Worm (Caenorhabditis elegans) whole organism, L4 larva: ENCODE data around the gene kin-20.
A peak's percentile ranks its signal among the peaks of the same experiment; 100 is the strongest.
"Not testable (repeated sequence)": the region's sequence is repeated elsewhere in the genome, so short reads cannot be mapped to it uniquely, and the experiment has no call there.

Source experiments
- D1046.2 ChIP-seq: fragments of 200-800 bp; sonication (Bioruptor generic); IDR thresholded peaks from 2 replicates; pipeline ENCODE4 v1.3.6; 2022; ENCODE audit warnings: missing genetic modification characterization, missing compliant biosample characterization
- F37D6.2 ChIP-seq: sonication (generic microtip); optimal IDR thresholded peaks from 2 replicates; lab custom pipeline; 2016; ENCODE audit warnings: mild to moderate bottlenecking, missing genetic modification characterization, missing compliant biosample characterization
- F49E8.2 ChIP-seq: sonication (generic microtip); optimal IDR thresholded peaks from 2 replicates; lab custom pipeline; 2016; ENCODE audit warnings: missing compliant biosample characterization, mild to moderate bottlenecking, missing genetic modification characterization, borderline replicate concordance
- ZK546.5 ChIP-seq, 2 experiments: sonication (generic microtip); optimal IDR thresholded peaks; 2 replicates each; lab custom pipeline; 2017; ENCODE audit warnings: missing biosample characterization in 2 of 2, missing genetic modification characterization in 2 of 2
- aha-1 ChIP-seq: fragments of 150-350 bp; peaks from one replicate; lab custom pipeline; 2014; ENCODE audit warnings: missing biosample characterization, missing genetic modification characterization
- aly-2 ChIP-seq: sonication (generic microtip); optimal IDR thresholded peaks from 2 replicates; lab custom pipeline; 2018; ENCODE audit warnings: missing biosample characterization, missing genetic modification characterization
- arid-1 ChIP-seq: fragments of 200-800 bp; sonication (Bioruptor generic); conservative IDR thresholded peaks from 2 replicates; pipeline ENCODE4 v1.3.6; 2022; ENCODE audit warnings: missing genetic modification reagents, missing genetic modification characterization, missing compliant biosample characterization
- daf-12 ChIP-seq: fragments of 150-350 bp; optimal IDR thresholded peaks from 2 replicates; lab custom pipeline; 2014; ENCODE audit warnings: missing biosample characterization, missing genetic modification reagents, missing genetic modification characterization
- daf-16 ChIP-seq, 3 experiments: sonication (generic microtip); optimal IDR thresholded peaks; 2 replicates each; lab custom pipeline; 2016 to 2017; ENCODE audit warnings: missing genetic modification characterization in 3 of 3, missing genetic modification reagents in 3 of 3, mild to moderate bottlenecking in 2 of 3, missing compliant biosample characterization in 2 of 3, missing biosample characterization in 1 of 3, moderate library complexity in 1 of 3
- dmd-8 ChIP-seq: fragments of 200-800 bp; sonication (Bioruptor generic); IDR thresholded peaks from 2 replicates; pipeline ENCODE4 v1.3.6; 2022; ENCODE audit warnings: missing genetic modification characterization, missing compliant biosample characterization
- egl-43 ChIP-seq: fragments of 200-800 bp; sonication (Bioruptor generic); IDR thresholded peaks from 2 replicates; pipeline ENCODE4 v1.3.6; 2022; ENCODE audit warnings: missing genetic modification reagents, missing genetic modification characterization, missing compliant biosample characterization
- hlh-11 ChIP-seq: fragments of 200-800 bp; sonication (Bioruptor generic); optimal IDR thresholded peaks from 2 replicates; lab custom pipeline; 2018; ENCODE audit warnings: mild to moderate bottlenecking, missing genetic modification characterization, missing compliant biosample characterization
- hlh-30 ChIP-seq: sonication (generic microtip); optimal IDR thresholded peaks from 2 replicates; lab custom pipeline; 2017; ENCODE audit warnings: antibody characterized with exemption, mild to moderate bottlenecking, missing genetic modification characterization, missing compliant biosample characterization; ENCODE audit not compliant: insufficient read depth
- lin-1 ChIP-seq: fragments of 200-800 bp; sonication (Bioruptor generic); IDR thresholded peaks from 2 replicates; pipeline ENCODE4 v1.3.6; 2022; ENCODE audit warnings: missing genetic modification reagents, missing genetic modification characterization, missing compliant biosample characterization
- mdl-1 ChIP-seq, 2 experiments: fragments of 150-350 bp in 1 of 2; sonication (generic microtip) in 1 of 2; optimal IDR thresholded peaks; 2 replicates each; lab custom pipeline; 2014 to 2017; ENCODE audit warnings: missing biosample characterization in 2 of 2, missing genetic modification characterization in 2 of 2
- mxl-2 ChIP-seq: fragments of 200-800 bp; sonication (Bioruptor generic); conservative IDR thresholded peaks from 2 replicates; pipeline ENCODE4 v1.3.6; 2022; ENCODE audit warnings: missing genetic modification reagents, missing genetic modification characterization, missing compliant biosample characterization
- mxl-3 ChIP-seq: fragments of 200-800 bp; sonication (Bioruptor generic); optimal IDR thresholded peaks from 2 replicates; lab custom pipeline; 2018; ENCODE audit warnings: mild to moderate bottlenecking, missing genetic modification characterization, missing compliant biosample characterization
- nhr-25 ChIP-seq: sonication (generic microtip); optimal IDR thresholded peaks from 2 replicates; lab custom pipeline; 2017; ENCODE audit warnings: missing genetic modification characterization, mild to moderate bottlenecking, missing compliant biosample characterization, antibody characterized with exemption, moderate library complexity, borderline replicate concordance; ENCODE audit not compliant: insufficient read depth
- pha-4 ChIP-seq, 2 experiments: fragments of 150-350 bp in 1 of 2; fragments of 200-800 bp in 1 of 2; sonication (Bioruptor generic) in 1 of 2; IDR thresholded peaks in 1 of 2; optimal IDR thresholded peaks in 1 of 2; 2 replicates each; pipeline versions ENCODE4 v1.3.6 to Lab custom; 2014 to 2022; ENCODE audit warnings: missing genetic modification characterization in 2 of 2, missing genetic modification reagents in 2 of 2, missing biosample characterization in 1 of 2, missing compliant biosample characterization in 1 of 2
- rbr-2 ChIP-seq: sonication (generic microtip); optimal IDR thresholded peaks from 2 replicates; lab custom pipeline; 2016; ENCODE audit warnings: missing genotype, missing genetic modification characterization, missing compliant biosample characterization
- set-16 ChIP-seq: fragments of 200-800 bp; sonication (Bioruptor generic); IDR thresholded peaks from 2 replicates; pipeline ENCODE4 v1.3.6; 2022; ENCODE audit warnings: missing genetic modification reagents, missing genetic modification characterization, missing compliant biosample characterization
- skn-1 ChIP-seq: fragments of 150-350 bp; optimal IDR thresholded peaks from 2 replicates; lab custom pipeline; 2014; ENCODE audit warnings: missing biosample characterization, missing genetic modification characterization
- snpc-1.2 ChIP-seq: fragments of 200-800 bp; sonication (Bioruptor generic); IDR thresholded peaks from 2 replicates; pipeline ENCODE4 v1.3.6; 2022; ENCODE audit warnings: missing genetic modification reagents, missing genetic modification characterization, missing compliant biosample characterization
- spr-3 ChIP-seq: fragments of 200-800 bp; sonication (Bioruptor generic); optimal IDR thresholded peaks from 2 replicates; lab custom pipeline; 2018; ENCODE audit warnings: mild to moderate bottlenecking, missing genetic modification characterization, missing compliant biosample characterization
- tra-1 ChIP-seq: fragments of 200-800 bp; sonication (Bioruptor generic); IDR thresholded peaks from 2 replicates; pipeline ENCODE4 v1.3.6; 2022; ENCODE audit warnings: missing genetic modification reagents, missing genetic modification characterization, missing compliant biosample characterization
- unc-62 ChIP-seq, 3 experiments: fragments of 150-350 bp in 1 of 3; sonication (generic microtip); optimal IDR thresholded peaks in 2 of 3; peaks in 1 of 3; 1 replicate in 1 of 3; 2 replicates in 2 of 3; lab custom pipeline; 2014 to 2017; ENCODE audit warnings: missing biosample characterization in 3 of 3, missing genetic modification characterization in 3 of 3, missing genetic modification reagents in 3 of 3, missing genotype in 1 of 3

Gene kin-20

ce11 chrX:15321217-15321616 lies 43.7 kb upstream of the kin-20 start:
- TF ChIP-seq aha-1 (tag; lab: Kevin White, UChicago): peak; percentile 92
- TF ChIP-seq unc-62 (GFP tag; optimal IDR thresholded peaks at IDR 0.05 in 1 of 2; lab: Kevin White, UChicago): no peak
- TF ChIP-seq unc-62 (tag; optimal IDR thresholded peaks at IDR 0.05; lab: Kevin White, UChicago): no peak

- TF ChIP-seq tra-1 (GFP tag; lab: Robert Waterston, UW) (0 out of 2 replicates have a peak, but pooled peaks have one; percentile 27), pha-4 (GFP tag; IDR thresholded peaks at IDR 0.05; lab: Robert Waterston, UW) (peak; percentile 16; the same call in 1 of the 2 replicates), aha-1 (tag; lab: Kevin White, UChicago) (peak; percentile 2), lin-1 (GFP tag; lab: Robert Waterston, UW) (0 out of 2 replicates have a peak, but pooled peaks have one; percentile 20)
- not testable (repeated sequence) for TF ChIP-seq pha-4 (tag; optimal IDR thresholded peaks at IDR 0.05; lab: Kevin White, UChicago)
These were observed 42.2 kb upstream of the kin-20 start for ce11 chrX:15319762-15320161.

ce11 chrX:15317146-15317545 lies 39.6 kb upstream of the kin-20 start, which contains the start of gene glb-28:
glb-28 (minus strand) TSS chrX:15317246.
- TF ChIP-seq snpc-1.2 (GFP tag; lab: Robert Waterston, UW): no peak
- TF ChIP-seq F49E8.2 (tag; lab: Kevin White, UChicago): no peak
- no peak for TF ChIP-seq daf-16 (GFP tag; optimal IDR thresholded peaks at IDR 0.05; lab: Kevin White, UChicago)
- TF ChIP-seq daf-16 (tag; optimal IDR thresholded peaks at IDR 0.05; lab: Kevin White, UChicago): no peak
- TF ChIP-seq mdl-1 (tag; optimal IDR thresholded peaks at IDR 0.05; lab: Kevin White, UChicago): no peak

ce11 chrX:15312681-15313080 lies 35.1 kb upstream of the kin-20 start:
- peak; percentile 56 for TF ChIP-seq nhr-25 (tag; lab: Kevin White, UChicago)
- no peak for TF ChIP-seq dmd-8 (GFP tag; lab: Robert Waterston, UW)
- TF ChIP-seq D1046.2 (GFP tag; lab: Robert Waterston, UW): no peak
- no peak for TF ChIP-seq mxl-2
- TF ChIP-seq spr-3 (GFP tag; lab: Kevin White, UChicago): no peak

- TF ChIP-seq nhr-25 (tag; lab: Kevin White, UChicago): peak; percentile 14
- TF ChIP-seq spr-3 (GFP tag; lab: Kevin White, UChicago): no peak
These were observed 34.5 kb upstream of the kin-20 start for ce11 chrX:15312073-15312472.

ce11 chrX:15310986-15311385 lies 33.4 kb upstream of the kin-20 start:
- TF ChIP-seq unc-62 (GFP tag; optimal IDR thresholded peaks at IDR 0.05 in 1 of 2; lab: Kevin White, UChicago) (peak in 1 of 2 experiments; percentile 27), unc-62 (tag; optimal IDR thresholded peaks at IDR 0.05; lab: Kevin White, UChicago) (no peak), rbr-2 (tag; lab: Kevin White, UChicago) (no peak)

ce11 chrX:15310330-15310776 lies 32.8 kb upstream of the kin-20 start:
- peak; percentile 48 for TF ChIP-seq mxl-3 (GFP tag; lab: Kevin White, UChicago)
- TF ChIP-seq hlh-11 (tag; lab: Kevin White, UChicago): peak; percentile 65
- TF ChIP-seq skn-1 (tag; lab: Kevin White, UChicago): no peak
- TF ChIP-seq arid-1 (GFP tag; lab: Robert Waterston, UW): no peak
- no peak for TF ChIP-seq ZK546.5 (tag; optimal IDR thresholded peaks at IDR 0.05; lab: Kevin White, UChicago)
- peak; percentile 87 for TF ChIP-seq nhr-25 (tag; lab: Kevin White, UChicago)
- TF ChIP-seq unc-62 (GFP tag; optimal IDR thresholded peaks at IDR 0.05 in 1 of 2; lab: Kevin White, UChicago): peak in 1 of 2 experiments; percentile 54
- no peak for TF ChIP-seq unc-62 (tag; optimal IDR thresholded peaks at IDR 0.05; lab: Kevin White, UChicago)
- TF ChIP-seq set-16 (GFP tag; lab: Robert Waterston, UW): peak; percentile 96
- peak; percentile 11 for TF ChIP-seq hlh-30
- TF ChIP-seq aly-2 (tag; lab: Kevin White, UChicago): no peak
- no peak for TF ChIP-seq daf-12
- TF ChIP-seq egl-43 (GFP tag; lab: Robert Waterston, UW): peak; percentile 69; the same call in 1 of the 2 replicates
- TF ChIP-seq F37D6.2 (tag; lab: Kevin White, UChicago): no peak
